Fruit fly (Drosophila melanogaster): Measurements from ENCODE around the gene Tango4.

The Tango4 gene

dm6 chrX:11999974-12000618 lies 20.8 kb upstream of the Tango4 start:
- no peak for TF ChIP-seq CG9139 (GFP tag; optimal IDR thresholded peaks at IDR 0.05)
- peak; percentile 48 for TF ChIP-seq fd59A (GFP tag; optimal IDR thresholded peaks at IDR 0.05)
- TF ChIP-seq CG16779 (tag; optimal IDR thresholded peaks at IDR 0.05) = no peak
- TF ChIP-seq CG10631 (GFP tag; optimal IDR thresholded peaks at IDR 0.05) = peak; percentile 41
- TF ChIP-seq Sox102F (GFP tag; optimal IDR thresholded peaks at IDR 0.05) = peak; percentile 65
- TF ChIP-seq Eip78C (GFP tag) = peak; percentile 92
- peak in 1 of 2 experiments; percentile 29 for TF ChIP-seq salr (GFP tag; optimal IDR thresholded peaks at IDR 0.05)
- TF ChIP-seq pdm3 (GFP tag; optimal IDR thresholded peaks at IDR 0.05) = peak; percentile 61
- peak; percentile 60 for TF ChIP-seq CG3032 (tag; optimal IDR thresholded peaks at IDR 0.05)
- peak; percentile 40; the same call in 2 of the 3 replicates for TF ChIP-seq CG8119 (GFP tag; IDR thresholded peaks at IDR 0.05)
- TF ChIP-seq CG6792 (GFP tag; optimal IDR thresholded peaks at IDR 0.05) = peak; percentile 63
- TF ChIP-seq spab (GFP tag; optimal IDR thresholded peaks at IDR 0.05) = peak; percentile 49
- peak; percentile 64 for TF ChIP-seq CG3919 (GFP tag; optimal IDR thresholded peaks at IDR 0.05)
- TF ChIP-seq OdsH (GFP tag; optimal IDR thresholded peaks at IDR 0.05) = peak; percentile 66
- peak; percentile 3 to 74 for TF ChIP-seq ss (GFP tag; optimal IDR thresholded peaks at IDR 0.05)
- peak; percentile 23 for TF ChIP-seq Ets21C (GFP tag; optimal IDR thresholded peaks at IDR 0.05)
- no peak for TF ChIP-seq Blimp-1 (GFP tag; optimal IDR thresholded peaks at IDR 0.05)
- TF ChIP-seq CG1621 (tag; optimal IDR thresholded peaks at IDR 0.05) = peak; percentile 45
- no peak for TF ChIP-seq CG11294 (GFP tag; IDR thresholded peaks at IDR 0.05)
- no peak for TF ChIP-seq fd85E (GFP tag; optimal IDR thresholded peaks at IDR 0.05)
- TF ChIP-seq achi (GFP tag; optimal IDR thresholded peaks at IDR 0.05) = peak; percentile 57
- peak; percentile 44 for TF ChIP-seq Smox (GFP tag; optimal IDR thresholded peaks at IDR 0.05)
- TF ChIP-seq CG6163 (GFP tag; IDR thresholded peaks at IDR 0.05) = peak; percentile 69; the same call in 2 of the 3 replicates
- no peak for TF ChIP-seq Hr38 (GFP tag; optimal IDR thresholded peaks at IDR 0.05)
- peak; percentile 37 for TF ChIP-seq CG8319 (GFP tag; optimal IDR thresholded peaks at IDR 0.05)
- TF ChIP-seq esn (GFP tag; optimal IDR thresholded peaks at IDR 0.05) = peak; percentile 61
- TF ChIP-seq CG11762 (GFP tag; optimal IDR thresholded peaks at IDR 0.05; ENCODE audit: insufficient read depth) = peak; percentile 55
- peak; percentile 71 for TF ChIP-seq svp (GFP tag)
- TF ChIP-seq CG6854 (GFP tag; optimal IDR thresholded peaks at IDR 0.05) = no peak
- peak; percentile 57 for TF ChIP-seq Hr39 (GFP tag; optimal IDR thresholded peaks at IDR 0.05)
- peak; percentile 65 for TF ChIP-seq CG8632 (GFP tag; optimal IDR thresholded peaks at IDR 0.05)
- no peak for TF ChIP-seq Eip93F (GFP tag; optimal IDR thresholded peaks at IDR 0.05)
- TF ChIP-seq CG4318 (GFP tag; optimal IDR thresholded peaks at IDR 0.05) = peak; percentile 29
- TF ChIP-seq dsx (GFP tag; optimal IDR thresholded peaks at IDR 0.05; ENCODE audit: poor library complexity, severe bottlenecking) = peak; percentile 56
- TF ChIP-seq CG34406 (GFP tag; optimal IDR thresholded peaks at IDR 0.05) = peak; percentile 55
- TF ChIP-seq eg (GFP tag; IDR thresholded peaks at IDR 0.05) = peak; percentile 62; the same call in 2 of the 3 replicates
- TF ChIP-seq vri (GFP tag; optimal IDR thresholded peaks at IDR 0.05) = peak; percentile 25
- peak; percentile 67 for TF ChIP-seq Met (GFP tag; optimal IDR thresholded peaks at IDR 0.05)
- no peak for TF ChIP-seq dac (GFP tag; optimal IDR thresholded peaks at IDR 0.05)
- peak; percentile 65 for TF ChIP-seq net (GFP tag; optimal IDR thresholded peaks at IDR 0.05)
- TF ChIP-seq Eip75B (GFP tag; optimal IDR thresholded peaks at IDR 0.05) = peak; percentile 53
- peak; percentile 45 for TF ChIP-seq CG32006 (GFP tag; optimal IDR thresholded peaks at IDR 0.05)
- TF ChIP-seq acj6 (GFP tag; optimal IDR thresholded peaks at IDR 0.05) = peak; percentile 60
- TF ChIP-seq CG6808 (GFP tag; optimal IDR thresholded peaks at IDR 0.05) = peak; percentile 15
- TF ChIP-seq Sox15 (GFP tag; optimal IDR thresholded peaks at IDR 0.05) = peak; percentile 41
- TF ChIP-seq CG15336 (GFP tag; IDR thresholded peaks at IDR 0.05) = peak; percentile 46
- peak; percentile 57 for TF ChIP-seq CG10669 (GFP tag; optimal IDR thresholded peaks at IDR 0.05)
- TF ChIP-seq CG11902 (GFP tag; optimal IDR thresholded peaks at IDR 0.05) = peak; percentile 25
- TF ChIP-seq topi (GFP tag; optimal IDR thresholded peaks at IDR 0.05) = peak; percentile 64
- TF ChIP-seq Hr4 (GFP tag; optimal IDR thresholded peaks at IDR 0.05) = peak; percentile 45
- TF ChIP-seq Sox14 (GFP tag; optimal IDR thresholded peaks at IDR 0.05) = peak; percentile 45
